Worm (Caenorhabditis elegans) whole organism, late embryonic: ENCODE results near the gene fmo-1.

Source experiments
- ama-1 ChIP-seq: fragments of 150-350 bp; optimal IDR thresholded peaks from 2 replicates; lab custom pipeline; 2014
- ceh-18 ChIP-seq: sonication (generic microtip); optimal IDR thresholded peaks from 2 replicates; lab custom pipeline; 2016; ENCODE audit warnings: missing genetic modification characterization, missing compliant biosample characterization
- dve-1 ChIP-seq: sonication (generic microtip); optimal IDR thresholded peaks from 2 replicates; lab custom pipeline; 2017; ENCODE audit warnings: antibody characterized with exemption, mild to moderate bottlenecking, missing genetic modification characterization, missing compliant biosample characterization
- elt-2 ChIP-seq: sonication (generic microtip); optimal IDR thresholded peaks from 2 replicates; lab custom pipeline; 2016; ENCODE audit warnings: missing genetic modification reagents, missing genetic modification characterization, missing compliant biosample characterization
- elt-4 ChIP-seq: sonication (generic microtip); optimal IDR thresholded peaks from 2 replicates; lab custom pipeline; 2016; ENCODE audit warnings: missing genetic modification characterization, missing compliant biosample characterization
- eyg-1 ChIP-seq: sonication (generic microtip); optimal IDR thresholded peaks from 2 replicates; lab custom pipeline; 2016; ENCODE audit warnings: missing genotype, missing genetic modification characterization, missing compliant biosample characterization
- fax-1 ChIP-seq: sonication (generic microtip); optimal IDR thresholded peaks from 2 replicates; lab custom pipeline; 2016; ENCODE audit warnings: missing genotype, missing genetic modification characterization, missing compliant biosample characterization
- fkh-6 ChIP-seq: sonication (generic microtip); optimal IDR thresholded peaks from 2 replicates; lab custom pipeline; 2016; ENCODE audit warnings: missing genetic modification characterization, missing compliant biosample characterization
- hlh-30 ChIP-seq: sonication (generic microtip); optimal IDR thresholded peaks from 2 replicates; lab custom pipeline; 2017; ENCODE audit warnings: antibody characterized with exemption, missing genetic modification characterization, missing compliant biosample characterization; ENCODE audit not compliant: insufficient read depth
- nfya-1 ChIP-seq: sonication (generic microtip); optimal IDR thresholded peaks from 2 replicates; lab custom pipeline; 2017; ENCODE audit warnings: missing genetic modification characterization, mild to moderate bottlenecking, missing compliant biosample characterization, antibody characterized with exemption, moderate library complexity
- pqm-1 ChIP-seq: sonication (generic microtip); optimal IDR thresholded peaks from 2 replicates; lab custom pipeline; 2016; ENCODE audit warnings: missing genetic modification characterization, missing compliant biosample characterization

DNA sequence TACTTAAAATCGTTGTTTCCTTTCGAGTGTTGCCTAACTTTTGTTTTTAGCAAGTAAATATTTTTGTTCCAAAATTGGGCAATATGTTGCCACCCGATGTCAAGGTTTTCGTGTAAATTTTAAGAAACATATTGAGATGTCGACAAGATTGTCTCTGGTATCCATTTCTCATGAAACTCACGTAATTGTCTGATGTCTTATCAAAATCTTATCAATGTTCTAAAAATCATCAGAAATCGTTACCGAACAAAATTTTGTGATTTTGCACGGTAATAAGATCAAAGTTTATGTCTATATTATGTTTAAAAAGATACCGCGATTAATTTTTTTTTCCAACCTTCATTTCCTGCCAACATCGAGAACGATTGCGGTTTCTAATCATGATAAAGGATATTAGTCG is 37.3 kb downstream of the fmo-1 start:
- TF ChIP-seq nfya-1 (tag; lab: Kevin White, UChicago) (no peak), hlh-30 (tag; lab: Kevin White, UChicago) (no peak), eyg-1 (tag; lab: Kevin White, UChicago) (no peak), ama-1 (lab: Kevin White, UChicago) (no peak), fax-1 (tag; lab: Kevin White, UChicago) (no peak), elt-2 (tag; lab: Kevin White, UChicago) (no peak), fkh-6 (tag; lab: Kevin White, UChicago) (no peak), pqm-1 (no peak), ceh-18 (no peak), elt-4 (tag; lab: Kevin White, UChicago) (no peak), dve-1 (tag; lab: Kevin White, UChicago) (no peak)
